Fruit fly (Drosophila melanogaster) whole organism, prepupa: ENCODE measurements around the gene CG17233.

ENCODE experiments used
- Blimp-1 ChIP-seq: fragments of 200-800 bp; sonication (Bioruptor generic); optimal IDR thresholded peaks from 3 replicates; lab custom pipeline; 2017; ENCODE audit warnings: missing biosample characterization, missing genetic modification characterization, mild to moderate bottlenecking, moderate library complexity, missing genetic modification reagents
- CG6854 ChIP-seq: fragments of 200-800 bp; sonication (Bioruptor generic); optimal IDR thresholded peaks from 2 replicates; lab custom pipeline; 2017; ENCODE audit warnings: missing biosample characterization, mild to moderate bottlenecking, missing genetic modification characterization
- CG9139 ChIP-seq: fragments of 200-800 bp; sonication (Bioruptor generic); optimal IDR thresholded peaks from 3 replicates; lab custom pipeline; 2017; ENCODE audit warnings: missing biosample characterization, mild to moderate bottlenecking, missing genetic modification characterization
- Hr38 ChIP-seq: sonication (Bioruptor generic); optimal IDR thresholded peaks from 2 replicates; lab custom pipeline; 2016; ENCODE audit warnings: missing biosample characterization, missing genetic modification characterization
- Hr39 ChIP-seq: fragments of 200-800 bp; sonication (Bioruptor generic); optimal IDR thresholded peaks from 2 replicates; lab custom pipeline; 2016; ENCODE audit warnings: missing biosample characterization, missing genetic modification characterization
- Sox15 ChIP-seq: fragments of 200-800 bp; sonication (Bioruptor generic); optimal IDR thresholded peaks from 3 replicates; lab custom pipeline; 2016; ENCODE audit warnings: missing biosample characterization, missing genetic modification characterization
- acj6 ChIP-seq: fragments of 200-800 bp; sonication (Bioruptor generic); optimal IDR thresholded peaks from 3 replicates; lab custom pipeline; 2016; ENCODE audit warnings: missing biosample characterization, missing genetic modification characterization
- salr ChIP-seq, 2 experiments: fragments of 200-800 bp; sonication (Bioruptor generic); optimal IDR thresholded peaks; 3 replicates each; lab custom pipeline; 2016 to 2018; ENCODE audit warnings: missing biosample characterization in 2 of 2, missing genetic modification characterization in 2 of 2, mild to moderate bottlenecking in 1 of 2
- ss ChIP-seq, 2 experiments: fragments of 200-800 bp; sonication (Bioruptor generic); optimal IDR thresholded peaks; 2 replicates in 1 of 2; 3 replicates in 1 of 2; lab custom pipeline; 2017 to 2018; ENCODE audit warnings: mild to moderate bottlenecking in 2 of 2, missing biosample characterization in 2 of 2, missing genetic modification characterization in 2 of 2, moderate library complexity in 1 of 2
- topi ChIP-seq: fragments of 200-800 bp; sonication (Bioruptor generic); optimal IDR thresholded peaks from 3 replicates; lab custom pipeline; 2016; ENCODE audit warnings: missing biosample characterization, missing genetic modification characterization
- vri ChIP-seq: fragments of 200-800 bp; sonication (Bioruptor generic); optimal IDR thresholded peaks from 3 replicates; lab custom pipeline; 2016; ENCODE audit warnings: missing biosample characterization, mild to moderate bottlenecking, missing genetic modification characterization

DNA sequence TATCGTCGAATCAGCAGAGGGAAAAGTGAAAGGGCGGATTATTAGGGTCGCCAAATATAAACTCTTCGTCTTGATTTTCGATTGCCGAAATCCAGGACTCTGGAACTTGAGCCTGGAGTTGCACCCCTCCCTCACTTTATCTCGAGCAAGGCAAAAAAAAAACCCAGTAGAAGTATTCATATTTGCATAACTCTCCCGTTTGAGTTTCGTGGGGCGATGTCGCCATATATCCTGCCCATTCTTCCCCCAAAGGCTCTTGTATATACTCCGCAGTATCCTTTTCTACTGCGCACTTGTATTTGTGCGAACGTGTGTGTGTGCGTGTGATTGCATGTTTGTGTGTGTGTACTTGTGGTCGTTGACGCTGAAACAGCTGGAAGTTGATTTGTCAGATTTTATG is 45.3 kb upstream of the CG17233 start:
- TF ChIP-seq vri (GFP tag; lab: Kevin White, UChicago) (no peak), Hr38 (no peak), salr (GFP tag; optimal IDR thresholded peaks at IDR 0.05; lab: Kevin White, UChicago) (no peak), CG6854 (no peak), Blimp-1 (GFP tag; lab: Kevin White, UChicago) (no peak), ss (GFP tag; optimal IDR thresholded peaks at IDR 0.05; lab: Kevin White, UChicago) (no peak), CG9139 (GFP tag; lab: Kevin White, UChicago) (no peak), Sox15 (GFP tag; lab: Kevin White, UChicago) (no peak), acj6 (GFP tag; lab: Kevin White, UChicago) (no peak), topi (GFP tag; lab: Kevin White, UChicago) (no peak), Hr39 (GFP tag; lab: Kevin White, UChicago) (no peak)
